Worm (Caenorhabditis elegans) whole organism, early embryonic: ENCODE results near the gene R07E4.5.

ENCODE experiments used
- B0310.2 ChIP-seq: sonication (generic microtip); optimal IDR thresholded peaks from 2 replicates; lab custom pipeline; 2016; ENCODE audit warnings: mild to moderate bottlenecking, missing genetic modification characterization, missing compliant biosample characterization
- ama-1 ChIP-seq: fragments of 150-350 bp; optimal IDR thresholded peaks from 2 replicates; lab custom pipeline; 2014
- ceh-13 ChIP-seq: fragments of 200-800 bp; sonication (Bioruptor generic); optimal IDR thresholded peaks from 2 replicates; lab custom pipeline; 2018; ENCODE audit warnings: mild to moderate bottlenecking, missing genetic modification characterization, missing compliant biosample characterization
- flt-1 ChIP-seq: fragments of 200-800 bp; sonication (Bioruptor generic); IDR thresholded peaks from 2 replicates; pipeline ENCODE4 v1.3.6; 2022; ENCODE audit warnings: missing genetic modification characterization, missing compliant biosample characterization
- hmbx-1 ChIP-seq: sonication (generic microtip); optimal IDR thresholded peaks from 2 replicates; lab custom pipeline; 2016; ENCODE audit warnings: mild to moderate bottlenecking, missing genetic modification characterization, missing compliant biosample characterization
- hnd-1 ChIP-seq: sonication (generic microtip); optimal IDR thresholded peaks from 2 replicates; lab custom pipeline; 2016; ENCODE audit warnings: missing genetic modification characterization, missing compliant biosample characterization
- scrt-1 ChIP-seq: fragments of 200-800 bp; sonication (Bioruptor generic); IDR thresholded peaks from 2 replicates; pipeline ENCODE4 v1.3.6; 2022; ENCODE audit warnings: missing genetic modification characterization, missing compliant biosample characterization
- sea-1 ChIP-seq: fragments of 200-800 bp; sonication (Bioruptor generic); conservative IDR thresholded peaks from 2 replicates; pipeline ENCODE4 v1.3.6; 2022; ENCODE audit warnings: missing genetic modification characterization, missing compliant biosample characterization
- tbx-11 ChIP-seq: fragments of 200-800 bp; sonication (Bioruptor generic); IDR thresholded peaks from 2 replicates; pipeline ENCODE4 v1.3.6; 2022; ENCODE audit warnings: missing genetic modification characterization, missing compliant biosample characterization
- tra-4 ChIP-seq: sonication (generic microtip); optimal IDR thresholded peaks from 2 replicates; lab custom pipeline; 2017; ENCODE audit warnings: missing genetic modification characterization, missing compliant biosample characterization

ce11 chrX:5972212-5972611 lies 19.2 kb upstream of the R07E4.5 start:
- no peak for TF ChIP-seq sea-1 (GFP tag; lab: Robert Waterston, UW)
- TF ChIP-seq flt-1 (GFP tag; lab: Robert Waterston, UW): no peak
- TF ChIP-seq hnd-1: no peak
- no peak for TF ChIP-seq scrt-1 (GFP tag; lab: Robert Waterston, UW)
- TF ChIP-seq tra-4 (tag; lab: Kevin White, UChicago): no peak
- no peak for TF ChIP-seq ama-1 (lab: Kevin White, UChicago)
- no peak for TF ChIP-seq ceh-13
- no peak for TF ChIP-seq hmbx-1 (tag; lab: Kevin White, UChicago)
- TF ChIP-seq B0310.2 (tag; lab: Kevin White, UChicago): no peak
- no peak for TF ChIP-seq tbx-11
